Fruit fly (Drosophila melanogaster) whole organism, embryonic: ENCODE results near the gene slpr.

ENCODE experiments used
- Ada2b ChIP-seq: fragments of 200-800 bp; sonication (Bioruptor generic); IDR thresholded peaks from 2 replicates; pipeline ENCODE4 v1.3.6; 2022; ENCODE audit warnings: missing biosample characterization, missing genetic modification characterization
- Asciz ChIP-seq: fragments of 200-800 bp; sonication (Bioruptor generic); optimal IDR thresholded peaks from 2 replicates; lab custom pipeline; 2017; ENCODE audit warnings: missing biosample characterization, mild to moderate bottlenecking, missing genetic modification characterization, missing genetic modification reagents
- Atf3 ChIP-seq: fragments of 200-800 bp; sonication (Bioruptor generic); optimal IDR thresholded peaks from 3 replicates; lab custom pipeline; 2016; ENCODE audit warnings: missing biosample characterization, missing genetic modification characterization
- CG10274 ChIP-seq: fragments of 200-800 bp; sonication (Bioruptor generic); optimal IDR thresholded peaks from 3 replicates; lab custom pipeline; 2017; ENCODE audit warnings: missing biosample characterization, mild to moderate bottlenecking, missing genetic modification characterization
- CG12219 ChIP-seq: fragments of 200-800 bp; sonication (Bioruptor generic); optimal IDR thresholded peaks from 3 replicates; lab custom pipeline; 2018; ENCODE audit warnings: missing biosample characterization, mild to moderate bottlenecking, missing genetic modification characterization
- CG12744 ChIP-seq: fragments of 200-800 bp; sonication (Bioruptor generic); optimal IDR thresholded peaks from 2 replicates; lab custom pipeline; 2016; ENCODE audit warnings: missing biosample characterization, missing genetic modification characterization
- CG12942 ChIP-seq: fragments of 200-800 bp; sonication (Bioruptor generic); optimal IDR thresholded peaks from 3 replicates; lab custom pipeline; 2016; ENCODE audit warnings: missing biosample characterization, missing genetic modification characterization
- CG1602 ChIP-seq: fragments of 200-800 bp; sonication (Bioruptor generic); optimal IDR thresholded peaks from 3 replicates; lab custom pipeline; 2016; ENCODE audit warnings: missing biosample characterization, missing genetic modification characterization
- CG16813 ChIP-seq: fragments of 200-800 bp; sonication (Bioruptor generic); IDR thresholded peaks from 3 replicates; pipeline ENCODE4 v1.3.6; 2022; ENCODE audit warnings: missing biosample characterization, missing genetic modification characterization; ENCODE audit not compliant: partially characterized antibody
- CG16815 ChIP-seq: fragments of 200-800 bp; sonication (Bioruptor generic); optimal IDR thresholded peaks from 3 replicates; lab custom pipeline; 2017; ENCODE audit warnings: missing biosample characterization, mild to moderate bottlenecking, missing genetic modification characterization
- CG2116 ChIP-seq: fragments of 200-800 bp; sonication (Bioruptor generic); optimal IDR thresholded peaks from 3 replicates; lab custom pipeline; 2018; ENCODE audit warnings: missing biosample characterization, mild to moderate bottlenecking, missing genetic modification characterization
- CG2202 ChIP-seq: fragments of 200-800 bp; sonication (Bioruptor generic); optimal IDR thresholded peaks from 2 replicates; lab custom pipeline; 2018; ENCODE audit warnings: missing biosample characterization, mild to moderate bottlenecking, missing genetic modification characterization
- CG2889 ChIP-seq: fragments of 200-800 bp; sonication (Bioruptor generic); IDR thresholded peaks from 3 replicates; pipeline ENCODE4 v1.3.6; 2022; ENCODE audit warnings: missing biosample characterization, missing genetic modification characterization
- CG30020 ChIP-seq: fragments of 200-800 bp; optimal IDR thresholded peaks from 2 replicates; lab custom pipeline; 2019; ENCODE audit warnings: missing biosample characterization, mild to moderate bottlenecking, missing genetic modification characterization, moderate library complexity
- CG5180 ChIP-seq: fragments of 200-800 bp; sonication (Bioruptor generic); optimal IDR thresholded peaks from 3 replicates; lab custom pipeline; 2017; ENCODE audit warnings: missing biosample characterization, missing genetic modification characterization, mild to moderate bottlenecking, moderate library complexity, missing genetic modification reagents
- CG6683 ChIP-seq: fragments of 200-800 bp; sonication (Bioruptor generic); optimal IDR thresholded peaks from 2 replicates; lab custom pipeline; 2017; ENCODE audit warnings: missing biosample characterization, mild to moderate bottlenecking, missing genetic modification characterization, missing genetic modification reagents
- CG6791 ChIP-seq: fragments of 200-800 bp; sonication (Bioruptor generic); IDR thresholded peaks from 3 replicates; pipeline ENCODE4 v1.3.6; 2022; ENCODE audit warnings: missing biosample characterization, missing genetic modification characterization; ENCODE audit not compliant: partially characterized antibody
- CG7786 ChIP-seq: fragments of 200-800 bp; sonication (Bioruptor generic); optimal IDR thresholded peaks from 2 replicates; lab custom pipeline; 2016; ENCODE audit warnings: missing biosample characterization, missing genetic modification characterization
- ERR ChIP-seq: fragments of 200-800 bp; sonication (Bioruptor generic); optimal IDR thresholded peaks from 2 replicates; lab custom pipeline; 2016; ENCODE audit warnings: missing biosample characterization, missing genetic modification characterization
- Elba2 ChIP-seq: fragments of 200-800 bp; sonication (Bioruptor generic); optimal IDR thresholded peaks from 3 replicates; lab custom pipeline; 2016; ENCODE audit warnings: missing biosample characterization, missing genetic modification characterization
- HLH4C ChIP-seq: fragments of 200-800 bp; sonication (Bioruptor generic); IDR thresholded peaks from 3 replicates; pipeline ENCODE4 v1.3.6; 2022; ENCODE audit warnings: missing biosample characterization, missing genetic modification characterization; ENCODE audit not compliant: partially characterized antibody
- Hey ChIP-seq: fragments of 200-800 bp; sonication (Bioruptor generic); optimal IDR thresholded peaks from 3 replicates; lab custom pipeline; 2018; ENCODE audit warnings: missing biosample characterization, mild to moderate bottlenecking, missing genetic modification characterization
- HmgZ ChIP-seq: fragments of 200-800 bp; sonication (Bioruptor generic); optimal IDR thresholded peaks from 2 replicates; lab custom pipeline; 2018; ENCODE audit warnings: missing biosample characterization, mild to moderate bottlenecking, missing genetic modification characterization
- Hr39 ChIP-seq: fragments of >200 bp; optimal IDR thresholded peaks from 2 replicates; lab custom pipeline; 2017
- Hr78 ChIP-seq, 2 experiments: fragments of 200-800 bp in 1 of 2; fragments of >200 bp in 1 of 2; sonication (Bioruptor generic) in 1 of 2; optimal IDR thresholded peaks; 2 replicates each; lab custom pipeline; 2017 to 2019; ENCODE audit warnings: missing biosample characterization in 2 of 2, missing genetic modification characterization in 2 of 2, mild to moderate bottlenecking in 1 of 2, moderate library complexity in 1 of 2
- Hsf ChIP-seq: fragments of 200-800 bp; sonication (Bioruptor generic); optimal IDR thresholded peaks from 3 replicates; lab custom pipeline; 2016; ENCODE audit warnings: missing biosample characterization, missing genetic modification characterization
- Lim3 ChIP-seq: fragments of 200-800 bp; sonication (Bioruptor generic); IDR thresholded peaks from 2 replicates; pipeline ENCODE4 v1.3.6; 2022; ENCODE audit warnings: missing biosample characterization, missing genetic modification characterization
- Lpt ChIP-seq: fragments of >200 bp; optimal IDR thresholded peaks from 2 replicates; lab custom pipeline; 2018; ENCODE audit warnings: missing biosample characterization, missing genetic modification characterization
- Mes4 ChIP-seq: fragments of 200-800 bp; sonication (Bioruptor generic); optimal IDR thresholded peaks from 2 replicates; lab custom pipeline; 2016; ENCODE audit warnings: missing biosample characterization, missing genetic modification characterization
- Nf-YB ChIP-seq: fragments of 200-800 bp; sonication (Bioruptor generic); optimal IDR thresholded peaks from 3 replicates; lab custom pipeline; 2019; ENCODE audit warnings: missing biosample characterization, mild to moderate bottlenecking, missing genetic modification characterization, moderate library complexity
- Sin3A ChIP-seq: fragments of >200 bp; optimal IDR thresholded peaks from 2 replicates; lab custom pipeline; 2018
- Spps ChIP-seq: fragments of 200-800 bp; sonication (Bioruptor generic); optimal IDR thresholded peaks from 2 replicates; lab custom pipeline; 2018; ENCODE audit warnings: missing biosample characterization, mild to moderate bottlenecking, missing genetic modification characterization
- ato ChIP-seq: fragments of 200-800 bp; sonication (Bioruptor generic); IDR thresholded peaks from 2 replicates; pipeline ENCODE4 v1.3.6; 2022; ENCODE audit warnings: missing biosample characterization, missing genetic modification characterization; ENCODE audit not compliant: partially characterized antibody
- btn ChIP-seq: fragments of 200-800 bp; sonication (Bioruptor generic); optimal IDR thresholded peaks from 2 replicates; lab custom pipeline; 2016; ENCODE audit warnings: missing biosample characterization, missing genetic modification characterization
- danr ChIP-seq: fragments of 200-800 bp; sonication (Bioruptor generic); IDR thresholded peaks from 2 replicates; pipeline ENCODE4 v1.3.6; 2022; ENCODE audit warnings: missing biosample characterization, missing genetic modification characterization
- dati ChIP-seq: fragments of 200-800 bp; sonication (Bioruptor generic); IDR thresholded peaks from 2 replicates; pipeline ENCODE4 v1.3.6; 2022; ENCODE audit warnings: missing biosample characterization, missing genetic modification characterization
- dmrt11E ChIP-seq: fragments of 200-800 bp; sonication (Bioruptor generic); optimal IDR thresholded peaks from 3 replicates; lab custom pipeline; 2018; ENCODE audit warnings: missing biosample characterization, mild to moderate bottlenecking, missing genetic modification characterization, moderate library complexity
- fd64A ChIP-seq: fragments of 200-800 bp; sonication (Bioruptor generic); optimal IDR thresholded peaks from 3 replicates; lab custom pipeline; 2018; ENCODE audit warnings: missing biosample characterization, mild to moderate bottlenecking, missing genetic modification characterization
- hb ChIP-seq: fragments of 200-800 bp; sonication (Bioruptor generic); IDR thresholded peaks from 3 replicates; pipeline ENCODE4 v1.3.6; 2022; ENCODE audit warnings: missing biosample characterization, missing genetic modification characterization; ENCODE audit not compliant: partially characterized antibody
- kay ChIP-seq: fragments of 200-800 bp; sonication (Bioruptor generic); optimal IDR thresholded peaks from 2 replicates; lab custom pipeline; 2016; ENCODE audit warnings: missing biosample characterization, missing genetic modification characterization
- klu ChIP-seq: fragments of 200-800 bp; sonication (Bioruptor generic); IDR thresholded peaks from 2 replicates; pipeline ENCODE4 v1.3.6; 2022; ENCODE audit warnings: missing biosample characterization, missing genetic modification characterization
- lov ChIP-seq, 2 experiments: fragments of 200-800 bp in 1 of 2; fragments of >200 bp in 1 of 2; sonication (Bioruptor generic) in 1 of 2; IDR thresholded peaks in 1 of 2; optimal IDR thresholded peaks in 1 of 2; 2 replicates in 1 of 2; 3 replicates in 1 of 2; pipeline versions ENCODE4 v1.3.6 to Lab custom; 2017 to 2022; ENCODE audit warnings: missing biosample characterization in 1 of 2, missing genetic modification characterization in 1 of 2
- nmo ChIP-seq: fragments of 200-800 bp; sonication (Bioruptor generic); optimal IDR thresholded peaks from 2 replicates; lab custom pipeline; 2018; ENCODE audit warnings: missing biosample characterization, mild to moderate bottlenecking, missing genetic modification characterization, moderate library complexity
- pan ChIP-seq, 4 experiments: fragments of >200 bp in 3 of 4; fragments of 200-800 bp in 1 of 4; sonication (Bioruptor generic) in 1 of 4; optimal IDR thresholded peaks in 3 of 4; IDR thresholded peaks in 1 of 4; 2 replicates each; pipeline versions ENCODE4 v1.3.6 to Lab custom; 2017 to 2022; ENCODE audit warnings: missing biosample characterization in 2 of 4, missing genetic modification characterization in 2 of 4, mixed read lengths in 1 of 4
- pfk ChIP-seq: fragments of 200-800 bp; sonication (Bioruptor generic); optimal IDR thresholded peaks from 2 replicates; lab custom pipeline; 2018; ENCODE audit warnings: missing biosample characterization, mild to moderate bottlenecking, missing genetic modification characterization, moderate library complexity
- pum ChIP-seq: fragments of 200-800 bp; sonication (Bioruptor generic); optimal IDR thresholded peaks from 2 replicates; lab custom pipeline; 2016; ENCODE audit warnings: missing biosample characterization, missing genetic modification characterization
- slp2 ChIP-seq: fragments of 200-800 bp; sonication (Bioruptor generic); optimal IDR thresholded peaks from 2 replicates; lab custom pipeline; 2016; ENCODE audit warnings: missing biosample characterization, missing genetic modification characterization
- ssp ChIP-seq: fragments of 200-800 bp; sonication (Bioruptor generic); IDR thresholded peaks from 2 replicates; pipeline ENCODE4 v1.3.6; 2022; ENCODE audit warnings: missing biosample characterization, missing genetic modification characterization
- unpg ChIP-seq: fragments of 200-800 bp; sonication (Bioruptor generic); optimal IDR thresholded peaks from 3 replicates; lab custom pipeline; 2018; ENCODE audit warnings: missing biosample characterization, mild to moderate bottlenecking, missing genetic modification characterization, moderate library complexity

slpr gene

dm6 chrX:8157294-8157693 is 19.7 kb downstream of the slpr start, which contains the start of the genes Traf6 and GIIIspla2 (continued):
- TF ChIP-seq HmgZ (peak; percentile 81), CG12744 (GFP tag; lab: Kevin White, UChicago) (peak; percentile 14), lov (optimal IDR thresholded peaks at IDR 0.05; lab: Kevin White, UChicago) (no peak), lov (GFP tag; IDR thresholded peaks at IDR 0.05; lab: Robert Waterston, UW) (peak; percentile 63; the same call in 1 of the 3 replicates), ato (no peak), ssp (peak; percentile 90), Nf-YB (peak; percentile 46), Atf3 (GFP tag; lab: Kevin White, UChicago) (peak; percentile 60), HLH4C (GFP tag; lab: Robert Waterston, UW) (0 out of 3 replicates have a peak, but pooled peaks have one; percentile 26), kay (GFP tag; lab: Kevin White, UChicago) (peak; percentile 19), CG12942 (peak; percentile 56), unpg (GFP tag; lab: Kevin White, UChicago) (no peak), CG2202 (no peak), Spps (peak; percentile 32), CG2889 (GFP tag; lab: Robert Waterston, UW) (0 out of 3 replicates have a peak, but pooled peaks have one; percentile 42), dati (GFP tag; lab: Robert Waterston, UW) (no peak), Lpt (no peak), CG2116 (peak; percentile 59), klu (GFP tag; lab: Robert Waterston, UW) (peak; percentile 79), CG16815 (peak; percentile 66), ERR (GFP tag; lab: Kevin White, UChicago) (no peak), CG7786 (GFP tag; lab: Kevin White, UChicago) (peak; percentile 72), slp2 (GFP tag; lab: Kevin White, UChicago) (peak; percentile 25), CG12219 (peak; percentile 57), pfk (GFP tag; lab: Kevin White, UChicago) (no peak), CG10274 (GFP tag; lab: Kevin White, UChicago) (peak; percentile 32), Elba2 (GFP tag; lab: Kevin White, UChicago) (peak; percentile 68), Ada2b (GFP tag; lab: Robert Waterston, UW) (peak; percentile 65), Sin3A (lab: Kevin White, UChicago) (peak; percentile 75), Asciz (GFP tag; lab: Kevin White, UChicago) (no peak), Hsf (GFP tag; lab: Kevin White, UChicago) (peak; percentile 70), hb (GFP tag; lab: Robert Waterston, UW) (no peak), btn (GFP tag; lab: Kevin White, UChicago) (peak; percentile 36), CG1602 (GFP tag; lab: Kevin White, UChicago) (peak; percentile 57), CG5180 (no peak), dmrt11E (peak; percentile 69), Lim3 (no peak), danr (GFP tag; lab: Robert Waterston, UW) (no peak), fd64A (GFP tag; lab: Kevin White, UChicago) (peak; percentile 33), pum (peak; percentile 64), CG6791 (no peak), Hr78 (GFP tag; optimal IDR thresholded peaks at IDR 0.05; lab: Kevin White, UChicago) (no peak), Mes4 (peak; percentile 31), CG30020 (tag; lab: Kevin White, UChicago) (peak; percentile 71), CG6683 (GFP tag; lab: Kevin White, UChicago) (peak; percentile 36), Hey (peak; percentile 61), nmo (GFP tag; lab: Kevin White, UChicago) (peak; percentile 83), CG16813 (GFP tag; lab: Robert Waterston, UW) (peak; percentile 44; the same call in 1 of the 3 replicates), pan (optimal IDR thresholded peaks at IDR 0.05; lab: Kevin White, UChicago) (no peak), pan (GFP tag; optimal IDR thresholded peaks at IDR 0.05 in 1 of 2, IDR thresholded peaks at IDR 0.05 in 1 of 2) (peak in 1 of 2 experiments; percentile 69), Hr39 (lab: Kevin White, UChicago) (no peak)
